Worm (Caenorhabditis elegans) whole organism, L1 larva: ENCODE measurements around the gene str-206.

ENCODE experiments used
- aly-2 ChIP-seq: fragments of 150-350 bp; optimal IDR thresholded peaks from 2 replicates; lab custom pipeline; 2014; ENCODE audit warnings: missing biosample characterization, missing genetic modification characterization
- elt-2 ChIP-seq: sonication (generic microtip); optimal IDR thresholded peaks from 2 replicates; lab custom pipeline; 2016; ENCODE audit warnings: missing genetic modification characterization, mild to moderate bottlenecking, inconsistent platforms, missing compliant biosample characterization, missing genetic modification reagents
- lin-14 ChIP-seq: fragments of 200-800 bp; sonication (Bioruptor generic); optimal IDR thresholded peaks from 2 replicates; lab custom pipeline; 2018; ENCODE audit warnings: mild to moderate bottlenecking, missing genetic modification characterization, moderate library complexity, missing compliant biosample characterization
- nhr-85 ChIP-seq: sonication (generic microtip); peaks from one replicate; lab custom pipeline; 2016; ENCODE audit warnings: missing genetic modification characterization, inconsistent platforms, missing compliant biosample characterization

str-206 gene

ce11 chrV:6268526-6268925, 50.6 kb downstream of the str-206 start:
- TF ChIP-seq lin-14 (GFP tag; lab: Kevin White, UChicago): peak; percentile 23
- TF ChIP-seq nhr-85: no peak

ce11 chrV:6268961-6269360, 51.0 kb downstream of the str-206 start:
- TF ChIP-seq elt-2 (tag; lab: Kevin White, UChicago) (peak; percentile 47), aly-2 (tag; lab: Kevin White, UChicago) (no peak)
